Fruit fly (Drosophila melanogaster) whole organism, embryonic: ENCODE measurements around the gene AsnRS.

ENCODE experiments used
- Adf1 ChIP-seq: fragments of 200-800 bp; sonication (Bioruptor generic); IDR thresholded peaks from 2 replicates; pipeline ENCODE4 v1.3.6; 2022; ENCODE audit warnings: missing biosample characterization, missing genetic modification characterization
- Awh ChIP-seq: fragments of 200-800 bp; sonication (Bioruptor generic); IDR thresholded peaks from 2 replicates; pipeline ENCODE4, ENCODE4 v1.3.6; 2022; ENCODE audit warnings: missing biosample characterization, missing genetic modification characterization
- CG10321 ChIP-seq: fragments of 200-800 bp; sonication (Bioruptor generic); IDR thresholded peaks from 2 replicates; pipeline ENCODE4 v1.3.6; 2022; ENCODE audit warnings: missing biosample characterization, missing genetic modification characterization
- CG10654 ChIP-seq: fragments of 200-800 bp; sonication (Bioruptor generic); optimal IDR thresholded peaks from 2 replicates; lab custom pipeline; 2016; ENCODE audit warnings: missing biosample characterization, missing genetic modification characterization
- CG11398 ChIP-seq: fragments of 200-800 bp; sonication (Bioruptor generic); optimal IDR thresholded peaks from 2 replicates; lab custom pipeline; 2016; ENCODE audit warnings: missing biosample characterization, missing genetic modification characterization
- CG13624 ChIP-seq: fragments of 200-800 bp; sonication (Bioruptor generic); optimal IDR thresholded peaks from 2 replicates; lab custom pipeline; 2016; ENCODE audit warnings: missing biosample characterization, missing genetic modification characterization
- CG14965 ChIP-seq: fragments of 200-800 bp; sonication (Bioruptor generic); optimal IDR thresholded peaks from 2 replicates; lab custom pipeline; 2016; ENCODE audit warnings: missing biosample characterization, missing genetic modification characterization, borderline replicate concordance
- CG16815 ChIP-seq: fragments of 200-800 bp; sonication (Bioruptor generic); optimal IDR thresholded peaks from 3 replicates; lab custom pipeline; 2017; ENCODE audit warnings: missing biosample characterization, mild to moderate bottlenecking, missing genetic modification characterization
- CG17568 ChIP-seq: fragments of 200-800 bp; sonication (Bioruptor generic); optimal IDR thresholded peaks from 2 replicates; lab custom pipeline; 2018; ENCODE audit warnings: missing biosample characterization, mild to moderate bottlenecking, missing genetic modification characterization, moderate library complexity
- CG1792 ChIP-seq: fragments of 200-800 bp; sonication (Bioruptor generic); optimal IDR thresholded peaks from 2 replicates; lab custom pipeline; 2016; ENCODE audit warnings: missing biosample characterization, missing genetic modification characterization
- CG2712 ChIP-seq: fragments of 200-800 bp; optimal IDR thresholded peaks from 3 replicates; lab custom pipeline; 2019; ENCODE audit warnings: missing biosample characterization, mild to moderate bottlenecking, missing genetic modification characterization, moderate library complexity
- CG3726 ChIP-seq: fragments of 200-800 bp; sonication (Bioruptor generic); IDR thresholded peaks from 3 replicates; pipeline ENCODE4, ENCODE4 v1.3.6; 2022; ENCODE audit warnings: missing biosample characterization, missing genetic modification characterization
- CG4360 ChIP-seq: fragments of 200-800 bp; sonication (Bioruptor generic); IDR thresholded peaks from 2 replicates; pipeline ENCODE4 v1.3.6; 2022; ENCODE audit warnings: missing biosample characterization, missing genetic modification characterization
- CG4707 ChIP-seq: fragments of 200-800 bp; sonication (Bioruptor generic); optimal IDR thresholded peaks from 2 replicates; lab custom pipeline; 2018; ENCODE audit warnings: missing biosample characterization, mild to moderate bottlenecking, missing genetic modification characterization, moderate library complexity
- CG6254 ChIP-seq: fragments of 200-800 bp; sonication (Bioruptor generic); optimal IDR thresholded peaks from 3 replicates; lab custom pipeline; 2017; ENCODE audit warnings: mild to moderate bottlenecking, missing biosample characterization, missing genetic modification reagents, missing genetic modification characterization
- CG6654 ChIP-seq: fragments of 200-800 bp; sonication (Bioruptor generic); optimal IDR thresholded peaks from 2 replicates; lab custom pipeline; 2017; ENCODE audit warnings: missing biosample characterization, mild to moderate bottlenecking, missing genetic modification characterization
- CG7372 ChIP-seq: fragments of 200-800 bp; sonication (Bioruptor generic); IDR thresholded peaks from 2 replicates; pipeline ENCODE4 v1.3.6; 2022; ENCODE audit warnings: missing biosample characterization, missing genetic modification characterization
- CG8089 ChIP-seq: fragments of 200-800 bp; sonication (Bioruptor generic); optimal IDR thresholded peaks from 3 replicates; lab custom pipeline; 2016; ENCODE audit warnings: missing biosample characterization, missing genetic modification characterization
- Camta ChIP-seq: fragments of 200-800 bp; sonication (Bioruptor generic); optimal IDR thresholded peaks from 2 replicates; lab custom pipeline; 2016; ENCODE audit warnings: missing biosample characterization, missing genetic modification characterization
- CoRest ChIP-seq: fragments of 200-800 bp; sonication (Bioruptor generic); optimal IDR thresholded peaks from 3 replicates; lab custom pipeline; 2018; ENCODE audit warnings: missing biosample characterization, mild to moderate bottlenecking, missing genetic modification characterization, moderate library complexity
- Dref ChIP-seq: fragments of 200-800 bp; sonication (Bioruptor generic); IDR thresholded peaks from 2 replicates; pipeline ENCODE4 v1.3.6; 2022; ENCODE audit warnings: missing biosample characterization, missing genetic modification characterization
- Drgx ChIP-seq: fragments of 200-800 bp; sonication (Bioruptor generic); IDR thresholded peaks from 2 replicates; pipeline ENCODE4 v1.3.6; 2022; ENCODE audit warnings: missing biosample characterization, missing genetic modification characterization
- Eip74EF ChIP-seq, 2 experiments: fragments of 200-800 bp in 1 of 2; fragments of >200 bp in 1 of 2; sonication (Bioruptor generic) in 1 of 2; optimal IDR thresholded peaks; 2 replicates each; lab custom pipeline; 2017 to 2019; ENCODE audit warnings: missing biosample characterization in 2 of 2, missing genetic modification characterization in 2 of 2, mild to moderate bottlenecking in 1 of 2, moderate library complexity in 1 of 2
- Hr3 ChIP-seq: fragments of 200-800 bp; sonication (Bioruptor generic); optimal IDR thresholded peaks from 3 replicates; lab custom pipeline; 2016; ENCODE audit warnings: missing biosample characterization, missing genetic modification characterization
- Hr39 ChIP-seq: fragments of >200 bp; optimal IDR thresholded peaks from 2 replicates; lab custom pipeline; 2017
- Kr ChIP-seq: fragments of 200-800 bp; sonication (Bioruptor generic); optimal IDR thresholded peaks from 2 replicates; lab custom pipeline; 2017; ENCODE audit warnings: missing biosample characterization, mild to moderate bottlenecking, missing genetic modification characterization
- MESR4 ChIP-seq: fragments of 200-800 bp; sonication (Bioruptor generic); optimal IDR thresholded peaks from 2 replicates; lab custom pipeline; 2018; ENCODE audit warnings: missing biosample characterization, mild to moderate bottlenecking, missing genetic modification characterization, moderate library complexity
- Mad ChIP-seq: fragments of 200-800 bp; sonication (Bioruptor generic); optimal IDR thresholded peaks from 2 replicates; lab custom pipeline; 2016; ENCODE audit warnings: missing biosample characterization, missing genetic modification characterization
- Max ChIP-seq: fragments of 200-800 bp; sonication (Bioruptor generic); optimal IDR thresholded peaks from 2 replicates; lab custom pipeline; 2016; ENCODE audit warnings: missing biosample characterization, mild to moderate bottlenecking, missing genetic modification characterization
- Oaz ChIP-seq: fragments of 200-800 bp; sonication (Bioruptor generic); IDR thresholded peaks from 2 replicates; pipeline ENCODE4 v1.3.6; 2022; ENCODE audit warnings: missing biosample characterization, missing genetic modification characterization
- Sin3A ChIP-seq: fragments of >200 bp; optimal IDR thresholded peaks from 2 replicates; lab custom pipeline; 2018
- Spps ChIP-seq: fragments of 200-800 bp; sonication (Bioruptor generic); optimal IDR thresholded peaks from 2 replicates; lab custom pipeline; 2018; ENCODE audit warnings: missing biosample characterization, mild to moderate bottlenecking, missing genetic modification characterization
- Stat92E ChIP-seq, 3 experiments: fragments of >200 bp in 2 of 3; fragments of 200-800 bp in 1 of 3; sonication (Bioruptor generic) in 1 of 3; optimal IDR thresholded peaks; 2 replicates each; lab custom pipeline; 2017 to 2019; ENCODE audit warnings: missing biosample characterization in 3 of 3, missing genetic modification characterization in 3 of 3, mild to moderate bottlenecking in 1 of 3, moderate library complexity in 1 of 3
- Xrp1 ChIP-seq: fragments of 200-800 bp; sonication (Bioruptor generic); IDR thresholded peaks from 2 replicates; pipeline ENCODE4 v1.3.6; 2022; ENCODE audit warnings: missing biosample characterization, missing genetic modification characterization
- cas ChIP-seq: fragments of 200-800 bp; sonication (Bioruptor generic); IDR thresholded peaks from 2 replicates; pipeline ENCODE4 v1.3.6; 2022; ENCODE audit warnings: missing biosample characterization, missing genetic modification characterization
- chm ChIP-seq: fragments of 200-800 bp; sonication (Bioruptor generic); IDR thresholded peaks from 2 replicates; pipeline ENCODE4 v1.3.6; 2022; ENCODE audit warnings: missing biosample characterization, missing genetic modification characterization
- crol ChIP-seq: fragments of 200-800 bp; sonication (Bioruptor generic); IDR thresholded peaks from 2 replicates; pipeline ENCODE4 v1.3.6; 2022; ENCODE audit warnings: missing biosample characterization, missing genetic modification characterization
- fu2 ChIP-seq: fragments of 200-800 bp; sonication (Bioruptor generic); optimal IDR thresholded peaks from 2 replicates; lab custom pipeline; 2016; ENCODE audit warnings: missing biosample characterization, missing genetic modification characterization
- jumu ChIP-seq: fragments of 200-800 bp; sonication (Bioruptor generic); optimal IDR thresholded peaks from 3 replicates; lab custom pipeline; 2016; ENCODE audit warnings: missing biosample characterization, missing genetic modification characterization
- lmd ChIP-seq: fragments of 200-800 bp; sonication (Bioruptor generic); IDR thresholded peaks from 2 replicates; pipeline ENCODE4 v1.3.6; 2022; ENCODE audit warnings: missing biosample characterization, missing genetic modification characterization
- odd ChIP-seq: fragments of 200-800 bp; sonication (Bioruptor generic); optimal IDR thresholded peaks from 2 replicates; lab custom pipeline; 2017; ENCODE audit warnings: missing biosample characterization, mild to moderate bottlenecking, missing genetic modification characterization
- otp ChIP-seq: fragments of 200-800 bp; sonication (Bioruptor generic); IDR thresholded peaks from 3 replicates; pipeline ENCODE4, ENCODE4 v1.3.6; 2022; ENCODE audit warnings: missing biosample characterization, missing genetic modification characterization
- pb ChIP-seq: fragments of 200-800 bp; sonication (Bioruptor generic); optimal IDR thresholded peaks from 3 replicates; lab custom pipeline; 2016; ENCODE audit warnings: missing biosample characterization, missing genetic modification characterization
- pho ChIP-seq: fragments of 200-800 bp; sonication (Bioruptor generic); optimal IDR thresholded peaks from 2 replicates; lab custom pipeline; 2016; ENCODE audit warnings: missing biosample characterization, missing genetic modification characterization
- pzg ChIP-seq: fragments of 200-800 bp; sonication (Bioruptor generic); optimal IDR thresholded peaks from 3 replicates; lab custom pipeline; 2018; ENCODE audit warnings: missing biosample characterization, mild to moderate bottlenecking, missing genetic modification characterization, moderate library complexity
- schlank ChIP-seq: fragments of 200-800 bp; sonication (Bioruptor generic); optimal IDR thresholded peaks from 2 replicates; lab custom pipeline; 2018; ENCODE audit warnings: missing biosample characterization, mild to moderate bottlenecking, missing genetic modification characterization
- sr ChIP-seq: fragments of 200-800 bp; sonication (Bioruptor generic); IDR thresholded peaks from 3 replicates; pipeline ENCODE4 v1.3.6; 2022; ENCODE audit warnings: missing biosample characterization, missing genetic modification characterization
- stwl ChIP-seq: fragments of 200-800 bp; sonication (Bioruptor generic); optimal IDR thresholded peaks from 3 replicates; lab custom pipeline; 2018; ENCODE audit warnings: missing biosample characterization, mild to moderate bottlenecking, missing genetic modification characterization, moderate library complexity
- wek ChIP-seq: fragments of 200-800 bp; sonication (Bioruptor generic); optimal IDR thresholded peaks from 3 replicates; lab custom pipeline; 2018; ENCODE audit warnings: missing biosample characterization, mild to moderate bottlenecking, missing genetic modification characterization, moderate library complexity
- zfh1 ChIP-seq: fragments of 200-800 bp; sonication (Bioruptor generic); IDR thresholded peaks from 3 replicates; pipeline ENCODE4 v1.3.6; 2022; ENCODE audit warnings: missing biosample characterization, missing genetic modification characterization

The AsnRS gene

DNA sequence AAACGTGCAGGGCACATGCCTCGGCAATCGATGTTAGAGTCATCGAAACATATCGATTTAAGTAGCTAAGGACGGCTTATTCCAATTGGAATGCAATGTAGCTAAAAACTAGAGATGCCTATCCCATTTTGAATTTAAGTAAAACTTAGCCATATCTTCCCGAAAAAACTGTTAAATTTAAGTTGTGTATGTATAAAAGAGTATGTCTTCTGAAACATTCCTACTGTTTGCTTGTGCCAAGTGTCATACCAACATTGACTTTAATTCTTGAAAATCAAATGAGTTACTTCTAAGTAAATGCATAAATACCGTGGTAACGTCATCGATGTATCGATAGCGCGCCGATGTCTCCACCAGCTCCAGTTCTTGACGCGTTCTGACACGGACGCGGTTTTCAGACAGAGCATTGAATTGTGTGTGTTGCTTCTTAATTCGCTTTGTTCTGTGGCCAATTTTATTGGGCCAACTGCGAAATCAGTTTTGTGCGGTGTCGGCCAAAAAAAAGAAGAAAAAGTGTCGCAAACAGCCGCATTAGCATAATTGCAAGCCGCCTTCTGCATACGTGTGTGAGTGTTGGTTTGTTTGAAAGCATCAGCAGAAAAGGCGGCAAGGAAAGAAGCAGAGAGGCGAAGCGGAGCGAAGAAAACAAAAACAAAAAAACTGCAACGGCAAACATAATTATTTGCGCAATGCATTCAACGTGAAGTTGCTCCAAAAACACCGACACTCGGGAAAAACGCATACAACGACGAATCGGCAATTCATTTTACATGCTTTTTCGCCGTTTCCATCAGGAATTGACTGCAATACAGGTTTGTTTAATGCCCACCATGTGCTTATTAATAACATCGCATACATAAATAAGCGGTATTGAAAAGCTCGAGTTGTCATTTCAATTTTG lies 2.0 kb upstream of the AsnRS start, which contains the start of gene brat (continued):
- TF ChIP-seq Max (GFP tag; lab: Kevin White, UChicago) (peak; percentile 64), crol (GFP tag; lab: Robert Waterston, UW) (no peak), CG17568 (GFP tag; lab: Kevin White, UChicago) (no peak), Adf1 (GFP tag; lab: Robert Waterston, UW) (0 out of 2 replicates have a peak, but pooled peaks have one; percentile 12), chm (GFP tag; lab: Robert Waterston, UW) (no peak), schlank (no peak), pho (GFP tag; lab: Kevin White, UChicago) (peak; percentile 59), jumu (peak; percentile 71), CG7372 (GFP tag; lab: Robert Waterston, UW) (peak; percentile 41; the same call in 1 of the 2 replicates), CG3726 (no peak), Mad (no peak), CG16815 (GFP tag; lab: Kevin White, UChicago) (no peak), wek (no peak), Camta (GFP tag; lab: Kevin White, UChicago) (peak; percentile 47), Hr39 (lab: Kevin White, UChicago) (no peak), CoRest (tag; lab: Kevin White, UChicago) (peak; percentile 75), Awh (no peak), pzg (peak; percentile 71), stwl (tag; lab: Kevin White, UChicago) (peak; percentile 80), MESR4 (no peak), Kr (GFP tag; lab: Kevin White, UChicago) (no peak), CG4707 (GFP tag; lab: Kevin White, UChicago) (no peak), CG10654 (GFP tag; lab: Kevin White, UChicago) (peak; percentile 41), CG13624 (GFP tag; lab: Kevin White, UChicago) (peak; percentile 47), CG14965 (no peak), fu2 (GFP tag; lab: Kevin White, UChicago) (peak; percentile 44), lmd (GFP tag; lab: Robert Waterston, UW) (peak; percentile 38; the same call in 1 of the 2 replicates), Spps (tag; lab: Kevin White, UChicago) (no peak), Hr3 (peak; percentile 60), cas (GFP tag; lab: Robert Waterston, UW) (no peak), CG11398 (peak; percentile 13), Xrp1 (GFP tag; lab: Robert Waterston, UW) (peak; percentile 33; the same call in 1 of the 2 replicates), Eip74EF (GFP tag; optimal IDR thresholded peaks at IDR 0.05; lab: Kevin White, UChicago) (no peak), Drgx (GFP tag; lab: Robert Waterston, UW) (0 out of 2 replicates have a peak, but pooled peaks have one; percentile 21), otp (GFP tag; lab: Robert Waterston, UW) (no peak), CG6654 (GFP tag; lab: Kevin White, UChicago) (no peak), Oaz (GFP tag; lab: Robert Waterston, UW) (no peak), CG1792 (GFP tag; lab: Kevin White, UChicago) (peak; percentile 35), zfh1 (no peak), CG2712 (tag; lab: Kevin White, UChicago) (peak; percentile 61), pb (GFP tag; lab: Kevin White, UChicago) (no peak), odd (no peak), sr (no peak), CG10321 (no peak), Stat92E (GFP tag; optimal IDR thresholded peaks at IDR 0.05; lab: Kevin White, UChicago) (no peak), CG4360 (GFP tag; lab: Robert Waterston, UW) (no peak), Sin3A (peak; percentile 83), CG6254 (GFP tag; lab: Kevin White, UChicago) (no peak), Dref (GFP tag; lab: Robert Waterston, UW) (peak; percentile 72), CG8089 (GFP tag; lab: Kevin White, UChicago) (peak; percentile 21)
